Worm (Caenorhabditis elegans): ENCODE measurements around the gene F08D12.12.

F08D12.12 gene

DNA sequence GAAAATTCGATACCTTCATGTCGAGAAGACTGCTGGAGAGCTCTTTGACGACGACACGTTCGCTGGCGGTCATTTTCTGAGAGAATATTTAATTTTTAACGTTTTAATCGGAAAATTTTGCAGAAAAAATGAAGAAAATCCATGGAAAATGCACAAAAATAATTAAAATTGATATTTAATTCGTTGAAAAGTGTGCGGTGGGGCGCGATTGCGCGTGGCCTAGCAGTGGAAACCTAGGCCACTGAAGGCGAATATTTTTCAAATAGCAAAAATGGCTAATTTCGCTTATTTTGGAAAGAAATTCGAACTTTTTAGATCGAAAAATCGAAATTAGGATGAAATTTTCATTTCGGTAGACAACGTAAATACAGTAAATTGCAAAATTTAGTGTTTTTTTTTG, 34.3 kb downstream of the F08D12.12 start, which contains the start of gene F29A7.6 (continued):
- TF ChIP-seq repo-1 (tag; optimal IDR thresholded peaks at IDR 0.05) (no peak), nfyb-1 (GFP tag; IDR thresholded peaks at IDR 0.05) (no peak), ztf-6 (GFP tag; IDR thresholded peaks at IDR 0.05) (no peak), hmg-20 (GFP tag; IDR thresholded peaks at IDR 0.05) (no peak), T26A5.8 (tag; optimal IDR thresholded peaks at IDR 0.05) (no peak), ztf-18 (tag; optimal IDR thresholded peaks at IDR 0.05) (no peak), ekl-4 (GFP tag; IDR thresholded peaks at IDR 0.05) (no peak), aptf-2 (GFP tag; conservative IDR thresholded peaks at IDR 0.05) (peak; percentile 54; the same call in 1 of the 2 replicates), lsl-1 (GFP tag; optimal IDR thresholded peaks at IDR 0.05) (peak; percentile 13), nhr-120 (GFP tag; IDR thresholded peaks at IDR 0.05) (no peak), hlh-26 (GFP tag; conservative IDR thresholded peaks at IDR 0.05) (no peak), tbx-9 (tag; optimal IDR thresholded peaks at IDR 0.05; ENCODE audit: borderline replicate concordance) (no peak), snpc-1.1 (tag; optimal IDR thresholded peaks at IDR 0.05; ENCODE audit: insufficient read depth) (peak; percentile 5), K11D2.4 (GFP tag; IDR thresholded peaks at IDR 0.05) (no peak), Y95B8A.8 (GFP tag; IDR thresholded peaks at IDR 0.05) (no peak), madf-10 (tag; optimal IDR thresholded peaks at IDR 0.05) (no peak), lsy-27 (tag; optimal IDR thresholded peaks at IDR 0.05; ENCODE audit: borderline replicate concordance, insufficient read depth) (no peak), ccch-3 (GFP tag; optimal IDR thresholded peaks at IDR 0.05) (no peak), akir-1 (GFP tag; optimal IDR thresholded peaks at IDR 0.05) (no peak), athp-1 (tag; optimal IDR thresholded peaks at IDR 0.05) (no peak), him-1 (tag; optimal IDR thresholded peaks at IDR 0.05) (no peak), bed-2 (GFP tag; IDR thresholded peaks at IDR 0.05) (0 out of 2 replicates have a peak, but pooled peaks have one; percentile 55), snpc-1.3 (tag; optimal IDR thresholded peaks at IDR 0.05; ENCODE audit: insufficient read depth) (no peak), ceh-91 (GFP tag; IDR thresholded peaks at IDR 0.05) (no peak)

DNA sequence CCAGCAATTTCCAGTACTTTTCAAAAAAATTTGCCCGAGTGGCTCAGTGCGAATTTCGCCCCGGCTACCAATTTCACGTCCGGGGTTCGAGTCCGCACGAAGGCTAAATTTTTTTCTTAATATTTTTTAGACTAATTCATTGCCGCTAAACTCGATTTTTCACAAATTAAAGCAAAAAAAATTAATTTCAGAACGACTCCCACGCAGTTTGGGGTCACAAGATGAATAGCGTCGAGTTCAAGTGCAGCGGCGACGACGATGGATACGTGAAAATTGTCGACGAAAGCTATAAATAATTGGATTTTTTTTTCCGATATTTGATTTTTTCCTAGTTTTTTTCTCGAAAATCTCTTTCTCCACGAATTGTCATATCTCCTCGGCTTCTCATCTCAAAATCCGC, 35.6 kb downstream of the F08D12.12 start:
- no peak for TF ChIP-seq hlh-12 (tag; optimal IDR thresholded peaks at IDR 0.05)
- peak; percentile 21 for TF ChIP-seq athp-1 (tag; optimal IDR thresholded peaks at IDR 0.05)
- TF ChIP-seq B0336.3 (GFP tag; IDR thresholded peaks at IDR 0.05) = peak; percentile 51; the same call in 1 of the 2 replicates
- TF ChIP-seq B0035.1 (tag; optimal IDR thresholded peaks at IDR 0.05) = no peak
- TF ChIP-seq hlh-26 (GFP tag; conservative IDR thresholded peaks at IDR 0.05) = no peak
- TF ChIP-seq ztf-25 (GFP tag; IDR thresholded peaks at IDR 0.05) = no peak
- no peak for TF ChIP-seq Y79H2A.3 (GFP tag; conservative IDR thresholded peaks at IDR 0.05)
- no peak for TF ChIP-seq nhr-179 (tag; optimal IDR thresholded peaks at IDR 0.05)
- TF ChIP-seq lir-1 (GFP tag; conservative IDR thresholded peaks at IDR 0.05) = no peak
- TF ChIP-seq ztf-3 (GFP tag; optimal IDR thresholded peaks at IDR 0.05) = no peak
- TF ChIP-seq pbrm-1 (GFP tag; IDR thresholded peaks at IDR 0.05) = 0 out of 2 replicates have a peak, but pooled peaks have one; percentile 8
- TF ChIP-seq mcd-1 (GFP tag; IDR thresholded peaks at IDR 0.05) = peak; percentile 54; the same call in 1 of the 2 replicates
- no peak for TF ChIP-seq C06A6.2 (GFP tag; conservative IDR thresholded peaks at IDR 0.05)
- TF ChIP-seq hrde-1 (tag; optimal IDR thresholded peaks at IDR 0.05; ENCODE audit: borderline replicate concordance) = peak; percentile 19
- TF ChIP-seq aptf-3 (GFP tag; IDR thresholded peaks at IDR 0.05) = no peak
- peak; percentile 43; the same call in 1 of the 2 replicates for TF ChIP-seq madf-6 (GFP tag; IDR thresholded peaks at IDR 0.05)
- TF ChIP-seq D2030.7 (GFP tag; IDR thresholded peaks at IDR 0.05) = no peak; the same call in none of the 2 replicates
- no peak for TF ChIP-seq nhr-27 (tag; optimal IDR thresholded peaks at IDR 0.05)
- no peak for TF ChIP-seq efl-1 (GFP tag; optimal IDR thresholded peaks at IDR 0.05)
- no peak for TF ChIP-seq fkh-3 (tag; optimal IDR thresholded peaks at IDR 0.05)
- 0 out of 2 replicates have a peak, but pooled peaks have one; percentile 21 for TF ChIP-seq ekl-4 (GFP tag; IDR thresholded peaks at IDR 0.05)
- no peak for TF ChIP-seq K11D2.4 (GFP tag; IDR thresholded peaks at IDR 0.05)
- TF ChIP-seq xnd-1 (tag; optimal IDR thresholded peaks at IDR 0.05) = no peak
- no peak for TF ChIP-seq dox-1 (GFP tag; IDR thresholded peaks at IDR 0.05)
- TF ChIP-seq F33H1.4 (GFP tag; IDR thresholded peaks at IDR 0.05) = no peak
- TF ChIP-seq ztf-28 (GFP tag; IDR thresholded peaks at IDR 0.05) = no peak
- TF ChIP-seq Y53F4B.3 (GFP tag; IDR thresholded peaks at IDR 0.05) = no peak
- 0 out of 2 replicates have a peak, but pooled peaks have one; percentile 30 for TF ChIP-seq nfyb-1 (GFP tag; IDR thresholded peaks at IDR 0.05)

Measured in whole organism, young adult.